Worm (Caenorhabditis elegans): ENCODE measurements around the gene F53F4.15.

- no peak for TF ChIP-seq ztf-11 (tag; optimal IDR thresholded peaks at IDR 0.05)
- no peak for TF ChIP-seq arid-1 (GFP tag; conservative IDR thresholded peaks at IDR 0.05)
- no peak for TF ChIP-seq mdl-1 (tag; optimal IDR thresholded peaks at IDR 0.05)
- no peak for TF ChIP-seq fkh-10 (GFP tag; optimal IDR thresholded peaks at IDR 0.05)
- no peak for TF ChIP-seq nhr-25 (tag; optimal IDR thresholded peaks at IDR 0.05; ENCODE audit: borderline replicate concordance, insufficient read depth)
- TF ChIP-seq unc-130 (GFP tag; optimal IDR thresholded peaks at IDR 0.05): no peak
- no peak for TF ChIP-seq ZK546.5 (tag; optimal IDR thresholded peaks at IDR 0.05)
- no peak for TF ChIP-seq attf-4 (tag; optimal IDR thresholded peaks at IDR 0.05)
- TF ChIP-seq snpc-4 (tag; optimal IDR thresholded peaks at IDR 0.05): no peak
- no peak for TF ChIP-seq zfp-2 (tag; optimal IDR thresholded peaks at IDR 0.05)
- TF ChIP-seq aly-2 (tag; optimal IDR thresholded peaks at IDR 0.05): no peak
- no peak for TF ChIP-seq skn-1 (tag; optimal IDR thresholded peaks at IDR 0.05)
- no peak for TF ChIP-seq lin-15B (tag; optimal IDR thresholded peaks at IDR 0.05)
- TF ChIP-seq nhr-6 (tag; optimal IDR thresholded peaks at IDR 0.05): no peak
Measured at ce11 chrV:13634149-13634548, 13.4 kb downstream of the F53F4.15 start, which contains the start of gene H37A05.2.
